Fruit fly (Drosophila melanogaster): Measurements from ENCODE around the gene fng.
A peak's percentile ranks its signal among the peaks of the same experiment; 100 is the strongest.

DNA sequence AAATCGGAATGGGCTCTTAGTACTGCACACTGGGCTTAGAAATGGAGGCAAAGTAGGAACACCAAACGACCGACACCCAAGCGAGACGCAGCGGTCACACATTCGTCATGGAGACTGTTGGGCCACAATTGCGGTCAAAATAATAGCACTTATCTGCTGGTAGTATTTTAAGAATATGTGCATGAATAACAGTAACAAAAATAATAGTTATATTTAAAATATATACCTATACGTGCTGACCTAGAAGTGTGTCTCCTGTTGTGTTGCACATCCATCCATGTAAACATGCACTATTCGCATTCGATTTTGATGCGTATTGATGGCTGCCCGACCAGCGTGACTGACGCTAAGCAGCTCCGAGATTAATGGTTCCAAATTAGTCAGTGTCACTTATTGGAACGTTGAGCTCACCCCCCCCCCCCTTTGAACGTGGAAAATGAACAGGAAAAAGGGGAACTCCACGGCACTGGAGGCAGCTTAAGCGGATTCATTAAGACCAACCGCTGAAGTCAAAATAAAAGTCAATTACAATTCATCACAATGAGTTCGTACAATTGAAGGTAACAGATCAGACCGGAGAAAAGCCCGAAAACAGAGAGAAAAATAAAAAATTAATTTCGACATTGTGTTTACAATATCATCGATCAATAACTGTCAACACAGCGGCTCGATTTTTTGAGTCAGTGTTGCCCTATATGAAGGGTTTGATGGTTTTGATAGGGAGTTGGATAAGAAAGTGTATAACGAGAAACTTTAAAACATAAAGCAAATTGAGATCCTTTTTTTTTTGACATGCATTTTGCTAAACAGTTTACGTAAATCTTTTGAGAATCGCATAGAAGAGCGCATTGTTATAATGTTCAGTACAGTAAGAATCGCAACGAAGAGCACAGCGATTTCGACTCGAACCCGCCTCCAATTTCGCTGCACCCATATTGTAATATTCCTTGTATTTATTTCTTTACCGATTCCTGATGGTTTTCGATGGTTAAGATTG is 3.6 kb upstream of the fng start:
- TF ChIP-seq psq (GFP tag; optimal IDR thresholded peaks at IDR 0.05) (peak; percentile 32), Jra (GFP tag; optimal IDR thresholded peaks at IDR 0.05) (no peak), Hnf4 (GFP tag; optimal IDR thresholded peaks at IDR 0.05) (no peak), h (GFP tag; optimal IDR thresholded peaks at IDR 0.05) (peak; percentile 23)
